Worm (Caenorhabditis elegans) whole organism, L4 larva: Measurements from ENCODE around the gene T01D3.1.

Source experiments
- D1046.2 ChIP-seq: fragments of 200-800 bp; sonication (Bioruptor generic); IDR thresholded peaks from 2 replicates; pipeline ENCODE4 v1.3.6; 2022; ENCODE audit warnings: missing genetic modification characterization, missing compliant biosample characterization
- F37D6.2 ChIP-seq: sonication (generic microtip); optimal IDR thresholded peaks from 2 replicates; lab custom pipeline; 2016; ENCODE audit warnings: mild to moderate bottlenecking, missing genetic modification characterization, missing compliant biosample characterization
- Y105C5A.15 ChIP-seq: fragments of 200-800 bp; sonication (Bioruptor generic); IDR thresholded peaks from 2 replicates; pipeline ENCODE4 v1.3.6; 2022; ENCODE audit warnings: missing genetic modification characterization, missing compliant biosample characterization
- Y48G9A.11 ChIP-seq: fragments of 200-800 bp; sonication (Bioruptor generic); IDR thresholded peaks from 2 replicates; pipeline ENCODE4 v1.3.6; 2022; ENCODE audit warnings: missing genetic modification reagents, missing genetic modification characterization, missing compliant biosample characterization
- Y75B8A.6 ChIP-seq: fragments of 200-800 bp; sonication (Bioruptor generic); IDR thresholded peaks from 2 replicates; pipeline ENCODE4 v1.3.6; 2022; ENCODE audit warnings: missing genetic modification reagents, missing genetic modification characterization, missing compliant biosample characterization
- aha-1 ChIP-seq: fragments of 150-350 bp; peaks from one replicate; lab custom pipeline; 2014; ENCODE audit warnings: missing biosample characterization, missing genetic modification characterization
- ama-1 ChIP-seq: fragments of 150-350 bp; optimal IDR thresholded peaks from 2 replicates; lab custom pipeline; 2014; ENCODE audit warnings: inconsistent platforms, mixed read lengths
- arid-1 ChIP-seq: fragments of 200-800 bp; sonication (Bioruptor generic); conservative IDR thresholded peaks from 2 replicates; pipeline ENCODE4 v1.3.6; 2022; ENCODE audit warnings: missing genetic modification reagents, missing genetic modification characterization, missing compliant biosample characterization
- attf-4 ChIP-seq: sonication (generic microtip); optimal IDR thresholded peaks from 3 replicates; lab custom pipeline; 2017; ENCODE audit warnings: missing biosample characterization, missing genetic modification characterization
- ceh-82 ChIP-seq: sonication (generic microtip); optimal IDR thresholded peaks from 2 replicates; lab custom pipeline; 2017; ENCODE audit warnings: missing biosample characterization, missing genetic modification characterization
- ces-1 ChIP-seq: fragments of 150-350 bp; sonication (generic microtip); optimal IDR thresholded peaks from 4 replicates; lab custom pipeline; 2014; ENCODE audit warnings: missing biosample characterization, missing genetic modification reagents, missing genetic modification characterization
- ctbp-1 ChIP-seq: fragments of 200-800 bp; sonication (Bioruptor generic); IDR thresholded peaks from 2 replicates; pipeline ENCODE4 v1.3.6; 2022; ENCODE audit warnings: missing genetic modification reagents, missing genetic modification characterization, missing compliant biosample characterization
- daf-8 ChIP-seq: fragments of 200-800 bp; sonication (Bioruptor generic); IDR thresholded peaks from 2 replicates; pipeline ENCODE4 v1.3.6; 2022; ENCODE audit warnings: missing genetic modification characterization, missing compliant biosample characterization
- dpl-1 ChIP-seq: fragments of 150-350 bp; optimal IDR thresholded peaks from 2 replicates; lab custom pipeline; 2014; ENCODE audit warnings: missing biosample characterization, missing genetic modification reagents, missing genetic modification characterization
- egl-27 ChIP-seq: sonication (generic microtip); optimal IDR thresholded peaks from 3 replicates; lab custom pipeline; 2017; ENCODE audit warnings: missing biosample characterization, missing genetic modification reagents, missing genetic modification characterization
- fkh-10 ChIP-seq: fragments of 150-350 bp; optimal IDR thresholded peaks from 2 replicates; lab custom pipeline; 2014; ENCODE audit warnings: missing biosample characterization, missing genetic modification reagents, missing genetic modification characterization
- hif-1 ChIP-seq, 2 experiments: sonication (generic microtip); optimal IDR thresholded peaks; 2 replicates each; lab custom pipeline; 2016 to 2017; ENCODE audit warnings: missing compliant biosample characterization in 2 of 2, missing genetic modification characterization in 2 of 2, missing genetic modification reagents in 2 of 2, missing genotype in 2 of 2, mild to moderate bottlenecking in 1 of 2
- hlh-11 ChIP-seq: fragments of 200-800 bp; sonication (Bioruptor generic); optimal IDR thresholded peaks from 2 replicates; lab custom pipeline; 2018; ENCODE audit warnings: mild to moderate bottlenecking, missing genetic modification characterization, missing compliant biosample characterization
- hlh-30 ChIP-seq: sonication (generic microtip); optimal IDR thresholded peaks from 2 replicates; lab custom pipeline; 2017; ENCODE audit warnings: antibody characterized with exemption, mild to moderate bottlenecking, missing genetic modification characterization, missing compliant biosample characterization; ENCODE audit not compliant: insufficient read depth
- hmg-1.1 ChIP-seq: fragments of 200-800 bp; sonication (Bioruptor generic); IDR thresholded peaks from 2 replicates; pipeline ENCODE4 v1.3.6; 2022; ENCODE audit warnings: missing genetic modification reagents, missing genetic modification characterization, missing compliant biosample characterization
- jun-1 ChIP-seq: fragments of 150-350 bp; optimal IDR thresholded peaks from 2 replicates; lab custom pipeline; 2014; ENCODE audit warnings: missing biosample characterization, missing genetic modification reagents, missing genetic modification characterization
- lin-38 ChIP-seq: fragments of 200-800 bp; sonication (Bioruptor generic); IDR thresholded peaks from 2 replicates; pipeline ENCODE4 v1.3.6; 2022; ENCODE audit warnings: missing genetic modification reagents, missing genetic modification characterization, missing compliant biosample characterization
- lir-3 ChIP-seq: sonication (generic microtip); optimal IDR thresholded peaks from 2 replicates; lab custom pipeline; 2016; ENCODE audit warnings: mild to moderate bottlenecking, missing genetic modification characterization, missing compliant biosample characterization
- madf-9 ChIP-seq: fragments of 200-800 bp; sonication (Bioruptor generic); conservative IDR thresholded peaks from 2 replicates; pipeline ENCODE4 v1.3.6; 2022; ENCODE audit warnings: missing genetic modification reagents, missing genetic modification characterization, missing compliant biosample characterization
- mdl-1 ChIP-seq, 2 experiments: fragments of 150-350 bp in 1 of 2; sonication (generic microtip) in 1 of 2; optimal IDR thresholded peaks; 2 replicates each; lab custom pipeline; 2014 to 2017; ENCODE audit warnings: missing biosample characterization in 2 of 2, missing genetic modification characterization in 2 of 2
- mdt-29 ChIP-seq: fragments of 200-800 bp; sonication (Bioruptor generic); IDR thresholded peaks from 2 replicates; pipeline ENCODE4 v1.3.6; 2022; ENCODE audit warnings: missing genetic modification reagents, missing genetic modification characterization, missing compliant biosample characterization
- mep-1 ChIP-seq: fragments of 150-350 bp; sonication (generic microtip); optimal IDR thresholded peaks from 3 replicates; lab custom pipeline; 2014; ENCODE audit warnings: missing biosample characterization, missing genetic modification characterization
- nhr-102 ChIP-seq: sonication (generic microtip); optimal IDR thresholded peaks from 2 replicates; lab custom pipeline; 2016; ENCODE audit warnings: mild to moderate bottlenecking, missing genetic modification characterization, moderate library complexity, missing compliant biosample characterization
- nhr-11 ChIP-seq: fragments of 150-350 bp; optimal IDR thresholded peaks from 2 replicates; lab custom pipeline; 2014; ENCODE audit warnings: missing biosample characterization, missing genetic modification characterization
- nhr-237 ChIP-seq: sonication (generic microtip); optimal IDR thresholded peaks from 2 replicates; lab custom pipeline; 2017; ENCODE audit warnings: missing biosample characterization, missing genetic modification characterization
- nhr-25 ChIP-seq: sonication (generic microtip); optimal IDR thresholded peaks from 2 replicates; lab custom pipeline; 2017; ENCODE audit warnings: missing genetic modification characterization, mild to moderate bottlenecking, missing compliant biosample characterization, antibody characterized with exemption, moderate library complexity, borderline replicate concordance; ENCODE audit not compliant: insufficient read depth
- nhr-28 ChIP-seq: fragments of 150-350 bp; optimal IDR thresholded peaks from 2 replicates; lab custom pipeline; 2014; ENCODE audit warnings: missing biosample characterization, missing genetic modification characterization
- nhr-42 ChIP-seq: fragments of 200-800 bp; sonication (Bioruptor generic); IDR thresholded peaks from 2 replicates; pipeline ENCODE4 v1.3.6; 2022; ENCODE audit warnings: missing genetic modification characterization, missing compliant biosample characterization
- nhr-48 ChIP-seq: sonication (generic microtip); optimal IDR thresholded peaks from 2 replicates; lab custom pipeline; 2016; ENCODE audit warnings: mild to moderate bottlenecking, missing genetic modification characterization, missing compliant biosample characterization
- nhr-6 ChIP-seq: fragments of 150-350 bp; optimal IDR thresholded peaks from 2 replicates; lab custom pipeline; 2014; ENCODE audit warnings: missing biosample characterization, missing genetic modification characterization
- php-3 ChIP-seq: fragments of 200-800 bp; sonication (Bioruptor generic); IDR thresholded peaks from 2 replicates; pipeline ENCODE4 v1.3.6; 2022; ENCODE audit warnings: missing genetic modification reagents, missing genetic modification characterization, missing compliant biosample characterization
- pqm-1 ChIP-seq: sonication (generic microtip); optimal IDR thresholded peaks from 2 replicates; lab custom pipeline; 2017; ENCODE audit warnings: missing biosample characterization, missing genetic modification characterization
- rbr-2 ChIP-seq: sonication (generic microtip); optimal IDR thresholded peaks from 2 replicates; lab custom pipeline; 2016; ENCODE audit warnings: missing genotype, missing genetic modification characterization, missing compliant biosample characterization
- sdz-12 ChIP-seq: fragments of 200-800 bp; sonication (Bioruptor generic); optimal IDR thresholded peaks from 2 replicates; lab custom pipeline; 2018; ENCODE audit warnings: mild to moderate bottlenecking, missing genetic modification characterization, missing compliant biosample characterization
- set-16 ChIP-seq: fragments of 200-800 bp; sonication (Bioruptor generic); IDR thresholded peaks from 2 replicates; pipeline ENCODE4 v1.3.6; 2022; ENCODE audit warnings: missing genetic modification reagents, missing genetic modification characterization, missing compliant biosample characterization
- spr-1 ChIP-seq: sonication (generic microtip); optimal IDR thresholded peaks from 2 replicates; lab custom pipeline; 2016; ENCODE audit warnings: mild to moderate bottlenecking, missing genetic modification characterization, missing compliant biosample characterization
- unc-39 ChIP-seq: sonication (generic microtip); optimal IDR thresholded peaks from 2 replicates; lab custom pipeline; 2017; ENCODE audit warnings: missing biosample characterization, missing genetic modification characterization
- ztf-11 ChIP-seq: fragments of 150-350 bp; optimal IDR thresholded peaks from 2 replicates; lab custom pipeline; 2014; ENCODE audit warnings: missing biosample characterization, missing genetic modification characterization

T01D3.1 gene

DNA sequence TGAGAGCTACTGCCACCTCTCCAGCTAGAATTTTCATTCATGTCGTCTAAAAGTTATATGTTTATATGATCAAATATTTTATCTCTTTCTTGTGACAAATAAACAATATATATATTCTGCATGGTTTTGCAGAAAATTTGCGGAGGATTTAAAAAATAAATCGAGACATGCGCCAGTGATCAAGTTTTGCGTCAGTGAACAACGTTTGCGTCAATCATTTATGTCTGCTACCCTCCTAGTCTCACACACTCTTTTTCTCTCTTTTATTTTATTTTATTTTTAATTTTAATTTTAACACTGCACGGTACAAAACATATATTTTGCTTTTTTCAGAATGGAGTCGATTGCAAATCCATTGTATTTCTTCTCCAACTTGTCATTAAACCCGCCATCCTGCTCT lies 11.2 kb upstream of the T01D3.1 start, which contains the start of the genes tag-65 and ccz-1 (continued):
- no peak for TF ChIP-seq ces-1
- no peak for TF ChIP-seq unc-39 (tag; lab: Kevin White, UChicago)
- no peak for TF ChIP-seq daf-8 (GFP tag; lab: Robert Waterston, UW)
- no peak for TF ChIP-seq Y75B8A.6 (GFP tag; lab: Robert Waterston, UW)
- peak; percentile 73; the same call in 1 of the 2 replicates for TF ChIP-seq ctbp-1
- no peak for TF ChIP-seq nhr-237 (tag; lab: Kevin White, UChicago)
- TF ChIP-seq mdt-29 = no peak
- no peak for TF ChIP-seq attf-4 (tag; lab: Kevin White, UChicago)
- peak; percentile 41 for TF ChIP-seq jun-1 (tag; lab: Kevin White, UChicago)
- peak; percentile 73 for TF ChIP-seq hlh-11 (tag; lab: Kevin White, UChicago)
- TF ChIP-seq nhr-28 = peak; percentile 49
- TF ChIP-seq nhr-6 (tag; lab: Kevin White, UChicago) = peak; percentile 94
- no peak for TF ChIP-seq ztf-11 (tag; lab: Kevin White, UChicago)
- peak; percentile 54 for TF ChIP-seq spr-1 (tag; lab: Kevin White, UChicago)
- no peak for TF ChIP-seq hif-1 (tag; optimal IDR thresholded peaks at IDR 0.05; lab: Kevin White, UChicago)
- TF ChIP-seq madf-9 = no peak
- peak; percentile 38 for TF ChIP-seq nhr-11 (tag; lab: Kevin White, UChicago)
- no peak for TF ChIP-seq D1046.2 (GFP tag; lab: Robert Waterston, UW)
- TF ChIP-seq dpl-1 (GFP tag; lab: Kevin White, UChicago) = peak; percentile 87
- TF ChIP-seq Y48G9A.11 = 0 out of 2 replicates have a peak, but pooled peaks have one; percentile 49
- TF ChIP-seq lir-3 (tag; lab: Kevin White, UChicago) = no peak
- no peak for TF ChIP-seq nhr-25 (tag; lab: Kevin White, UChicago)
- no peak for TF ChIP-seq hlh-30
- no peak for TF ChIP-seq ceh-82 (tag; lab: Kevin White, UChicago)
- TF ChIP-seq set-16 (GFP tag; lab: Robert Waterston, UW) = no peak
- no peak for TF ChIP-seq sdz-12 (GFP tag; lab: Kevin White, UChicago)
- peak; percentile 85 for TF ChIP-seq nhr-102
- TF ChIP-seq mdl-1 (tag; optimal IDR thresholded peaks at IDR 0.05; lab: Kevin White, UChicago) = peak in 1 of 2 experiments; percentile 27
- TF ChIP-seq nhr-42 (GFP tag; lab: Robert Waterston, UW) = no peak
- no peak; the same call in 1 of the 2 replicates for TF ChIP-seq arid-1 (GFP tag; lab: Robert Waterston, UW)
- peak; percentile 76 for TF ChIP-seq nhr-48 (tag; lab: Kevin White, UChicago)
- TF ChIP-seq egl-27 = no peak
- TF ChIP-seq rbr-2 (tag; lab: Kevin White, UChicago) = peak; percentile 78
- peak; percentile 76 for TF ChIP-seq F37D6.2 (tag; lab: Kevin White, UChicago)
- TF ChIP-seq mep-1 = peak; percentile 91

DNA sequence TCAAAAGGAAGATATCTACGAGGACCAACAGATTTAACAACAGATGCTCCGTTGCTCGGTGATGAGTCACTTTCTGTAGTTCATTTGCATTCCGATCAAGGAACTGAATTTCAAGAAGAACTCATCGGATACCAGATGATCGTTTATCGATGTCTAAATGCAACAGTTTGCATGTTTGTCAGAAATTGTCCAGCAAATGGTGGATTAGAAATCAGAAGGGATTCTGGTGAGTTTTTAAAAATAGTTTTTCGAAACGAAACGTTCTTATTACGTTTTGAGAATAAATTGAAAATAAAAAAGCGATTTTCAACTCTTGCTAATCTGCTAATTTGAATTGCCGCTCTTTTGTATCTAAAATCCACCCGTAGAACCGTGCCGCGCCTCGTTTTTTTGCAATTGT lies 9.8 kb upstream of the T01D3.1 start:
- TF ChIP-seq hmg-1.1 (GFP tag; lab: Robert Waterston, UW) (no peak), aha-1 (tag; lab: Kevin White, UChicago) (peak; percentile 96)

- TF ChIP-seq ama-1 (lab: Kevin White, UChicago) (no peak), nhr-11 (tag; lab: Kevin White, UChicago) (no peak), pqm-1 (tag; lab: Kevin White, UChicago) (no peak), fkh-10 (GFP tag; lab: Kevin White, UChicago) (peak; percentile 53), Y105C5A.15 (GFP tag; lab: Robert Waterston, UW) (no peak), nhr-25 (tag; lab: Kevin White, UChicago) (no peak), lir-3 (tag; lab: Kevin White, UChicago) (no peak), ces-1 (peak; percentile 54), lin-38 (GFP tag; lab: Robert Waterston, UW) (0 out of 2 replicates have a peak, but pooled peaks have one; percentile 23), php-3 (GFP tag; lab: Robert Waterston, UW) (no peak), ctbp-1 (0 out of 2 replicates have a peak, but pooled peaks have one; percentile 10)
These were observed 8.2 kb upstream of the T01D3.1 start for ce11 chrV:13681445-13681844.
